Fruit fly (Drosophila melanogaster) whole organism, embryonic: ENCODE data around the gene TotZ.

Experiments used
- BEAF-32 ChIP-seq: fragments of 200-800 bp; sonication (Bioruptor generic); optimal IDR thresholded peaks from 3 replicates; lab custom pipeline; 2017; ENCODE audit warnings: missing biosample characterization, missing genetic modification characterization, mild to moderate bottlenecking, moderate library complexity, missing genetic modification reagents
- CG10321 ChIP-seq: fragments of 200-800 bp; sonication (Bioruptor generic); IDR thresholded peaks from 2 replicates; pipeline ENCODE4 v1.3.6; 2022; ENCODE audit warnings: missing biosample characterization, missing genetic modification characterization
- CG11093 ChIP-seq: fragments of 200-800 bp; sonication (Bioruptor generic); IDR thresholded peaks from 3 replicates; pipeline ENCODE4 v1.3.6; 2022; ENCODE audit warnings: missing biosample characterization, missing genetic modification characterization
- CG14667 ChIP-seq: fragments of 200-800 bp; sonication (Bioruptor generic); IDR thresholded peaks from 2 replicates; pipeline ENCODE4 v1.3.6; 2022; ENCODE audit warnings: missing biosample characterization, missing genetic modification characterization
- CG1603 ChIP-seq: fragments of 200-800 bp; sonication (Bioruptor generic); optimal IDR thresholded peaks from 2 replicates; lab custom pipeline; 2019; ENCODE audit warnings: missing biosample characterization, mild to moderate bottlenecking, missing genetic modification characterization, moderate library complexity
- CG17359 ChIP-seq: fragments of 200-800 bp; sonication (Bioruptor generic); optimal IDR thresholded peaks from 3 replicates; lab custom pipeline; 2018; ENCODE audit warnings: missing biosample characterization, mild to moderate bottlenecking, missing genetic modification characterization, moderate library complexity
- CG1792 ChIP-seq: fragments of 200-800 bp; sonication (Bioruptor generic); optimal IDR thresholded peaks from 2 replicates; lab custom pipeline; 2016; ENCODE audit warnings: missing biosample characterization, missing genetic modification characterization
- CG2202 ChIP-seq: fragments of 200-800 bp; sonication (Bioruptor generic); optimal IDR thresholded peaks from 2 replicates; lab custom pipeline; 2018; ENCODE audit warnings: missing biosample characterization, mild to moderate bottlenecking, missing genetic modification characterization
- CG30431 ChIP-seq: fragments of 200-800 bp; sonication (Bioruptor generic); optimal IDR thresholded peaks from 2 replicates; lab custom pipeline; 2017; ENCODE audit warnings: missing biosample characterization, missing genetic modification characterization
- CG31224 ChIP-seq: fragments of 200-800 bp; sonication (Bioruptor generic); IDR thresholded peaks from 2 replicates; pipeline ENCODE4 v1.3.6; 2022; ENCODE audit warnings: missing biosample characterization, missing genetic modification characterization
- CG3838 ChIP-seq: fragments of 200-800 bp; sonication (Bioruptor generic); optimal IDR thresholded peaks from 3 replicates; lab custom pipeline; 2016; ENCODE audit warnings: missing biosample characterization, missing genetic modification characterization
- CG4328 ChIP-seq: fragments of 200-800 bp; sonication (Bioruptor generic); optimal IDR thresholded peaks from 3 replicates; lab custom pipeline; 2017; ENCODE audit warnings: missing biosample characterization, missing genetic modification reagents, missing genetic modification characterization
- CG6272 ChIP-seq: fragments of 200-800 bp; sonication (Bioruptor generic); IDR thresholded peaks from 2 replicates; pipeline ENCODE4 v1.3.6; 2022; ENCODE audit warnings: missing biosample characterization, missing genetic modification characterization
- CG7928 ChIP-seq: fragments of 200-800 bp; sonication (Bioruptor generic); optimal IDR thresholded peaks from 2 replicates; lab custom pipeline; 2017; ENCODE audit warnings: missing biosample characterization, mild to moderate bottlenecking, missing genetic modification characterization
- CkIIα-i1 ChIP-seq: fragments of 200-800 bp; sonication (Bioruptor generic); IDR thresholded peaks from 2 replicates; pipeline ENCODE4 v1.3.6; 2022; ENCODE audit warnings: missing biosample characterization, missing genetic modification characterization
- Dip3 ChIP-seq: fragments of 200-800 bp; sonication (Bioruptor generic); optimal IDR thresholded peaks from 3 replicates; lab custom pipeline; 2016; ENCODE audit warnings: missing biosample characterization, missing genetic modification characterization
- Dref ChIP-seq: fragments of 200-800 bp; sonication (Bioruptor generic); IDR thresholded peaks from 2 replicates; pipeline ENCODE4 v1.3.6; 2022; ENCODE audit warnings: missing biosample characterization, missing genetic modification characterization
- ERR ChIP-seq: fragments of 200-800 bp; sonication (Bioruptor generic); optimal IDR thresholded peaks from 2 replicates; lab custom pipeline; 2016; ENCODE audit warnings: missing biosample characterization, missing genetic modification characterization
- Hsf ChIP-seq: fragments of 200-800 bp; sonication (Bioruptor generic); optimal IDR thresholded peaks from 3 replicates; lab custom pipeline; 2016; ENCODE audit warnings: missing biosample characterization, missing genetic modification characterization
- MESR4 ChIP-seq: fragments of 200-800 bp; sonication (Bioruptor generic); optimal IDR thresholded peaks from 2 replicates; lab custom pipeline; 2018; ENCODE audit warnings: missing biosample characterization, mild to moderate bottlenecking, missing genetic modification characterization, moderate library complexity
- NK7.1 ChIP-seq: fragments of 200-800 bp; sonication (Bioruptor generic); optimal IDR thresholded peaks from 3 replicates; lab custom pipeline; 2016; ENCODE audit warnings: missing biosample characterization, missing genetic modification characterization
- Oli ChIP-seq: fragments of 200-800 bp; sonication (Bioruptor generic); optimal IDR thresholded peaks from 2 replicates; lab custom pipeline; 2018; ENCODE audit warnings: missing biosample characterization, mild to moderate bottlenecking, missing genetic modification characterization, moderate library complexity
- Side ChIP-seq: fragments of 200-800 bp; sonication (Bioruptor generic); optimal IDR thresholded peaks from 2 replicates; lab custom pipeline; 2016; ENCODE audit warnings: missing biosample characterization, missing genetic modification characterization
- Sox100B ChIP-seq: fragments of 200-800 bp; sonication (Bioruptor generic); optimal IDR thresholded peaks from 3 replicates; lab custom pipeline; 2018; ENCODE audit warnings: missing biosample characterization, mild to moderate bottlenecking, missing genetic modification characterization
- Sry-δ ChIP-seq: fragments of 200-800 bp; sonication (Bioruptor generic); optimal IDR thresholded peaks from 2 replicates; lab custom pipeline; 2016; ENCODE audit warnings: missing biosample characterization, missing genetic modification characterization
- Trl ChIP-seq, 3 experiments: fragments of >200 bp in 2 of 3; fragments of 200-800 bp in 1 of 3; sonication (Bioruptor generic) in 1 of 3; optimal IDR thresholded peaks; 2 replicates in 1 of 3; 3 replicates in 2 of 3; lab custom pipeline; 2016 to 2017; ENCODE audit warnings: missing biosample characterization in 1 of 3, missing genetic modification characterization in 1 of 3
- ac ChIP-seq: fragments of 200-800 bp; sonication (Bioruptor generic); optimal IDR thresholded peaks from 3 replicates; lab custom pipeline; 2017; ENCODE audit warnings: missing biosample characterization, mild to moderate bottlenecking, missing genetic modification characterization
- ara ChIP-seq: fragments of 200-800 bp; sonication (Bioruptor generic); IDR thresholded peaks from 2 replicates; pipeline ENCODE4 v1.3.6; 2022; ENCODE audit warnings: missing biosample characterization, missing genetic modification characterization
- ash1 ChIP-seq: fragments of 200-800 bp; sonication (Bioruptor generic); optimal IDR thresholded peaks from 2 replicates; lab custom pipeline; 2018; ENCODE audit warnings: missing biosample characterization, mild to moderate bottlenecking, missing genetic modification characterization
- bab2 ChIP-seq: fragments of 200-800 bp; sonication (Bioruptor generic); optimal IDR thresholded peaks from 2 replicates; lab custom pipeline; 2016; ENCODE audit warnings: missing biosample characterization, missing genetic modification characterization
- bigmax ChIP-seq: fragments of 200-800 bp; sonication (Bioruptor generic); optimal IDR thresholded peaks from 2 replicates; lab custom pipeline; 2018; ENCODE audit warnings: missing biosample characterization, mild to moderate bottlenecking, missing genetic modification characterization
- dan ChIP-seq: fragments of 200-800 bp; sonication (Bioruptor generic); IDR thresholded peaks from 2 replicates; pipeline ENCODE4 v1.3.6; 2022; ENCODE audit warnings: missing biosample characterization, missing genetic modification characterization
- dysf ChIP-seq: fragments of 200-800 bp; sonication (Bioruptor generic); IDR thresholded peaks from 3 replicates; pipeline ENCODE4 v1.3.6; 2022; ENCODE audit warnings: missing biosample characterization, missing genetic modification characterization
- ftz-f1 ChIP-seq: fragments of 200-800 bp; sonication (Bioruptor generic); optimal IDR thresholded peaks from 2 replicates; lab custom pipeline; 2016; ENCODE audit warnings: missing biosample characterization, missing genetic modification characterization
- gcm ChIP-seq: fragments of 200-800 bp; sonication (Bioruptor generic); optimal IDR thresholded peaks from 2 replicates; lab custom pipeline; 2019; ENCODE audit warnings: missing biosample characterization, mild to moderate bottlenecking, missing genetic modification characterization, moderate library complexity
- gcm2 ChIP-seq: fragments of 200-800 bp; sonication (Bioruptor generic); optimal IDR thresholded peaks from 2 replicates; lab custom pipeline; 2016; ENCODE audit warnings: missing biosample characterization, missing genetic modification characterization
- grau ChIP-seq: fragments of 200-800 bp; optimal IDR thresholded peaks from 3 replicates; lab custom pipeline; 2019; ENCODE audit warnings: missing biosample characterization, mild to moderate bottlenecking, missing genetic modification characterization, moderate library complexity
- gsb ChIP-seq: fragments of 200-800 bp; sonication (Bioruptor generic); IDR thresholded peaks from 2 replicates; pipeline ENCODE4 v1.3.6; 2022; ENCODE audit warnings: missing biosample characterization, missing genetic modification characterization
- klu ChIP-seq: fragments of 200-800 bp; sonication (Bioruptor generic); IDR thresholded peaks from 2 replicates; pipeline ENCODE4 v1.3.6; 2022; ENCODE audit warnings: missing biosample characterization, missing genetic modification characterization
- kni ChIP-seq: fragments of 200-800 bp; sonication (Bioruptor generic); optimal IDR thresholded peaks from 3 replicates; lab custom pipeline; 2017; ENCODE audit warnings: mild to moderate bottlenecking, missing biosample characterization, missing genetic modification reagents, missing genetic modification characterization
- luna ChIP-seq: fragments of 200-800 bp; sonication (Bioruptor generic); optimal IDR thresholded peaks from 2 replicates; lab custom pipeline; 2016; ENCODE audit warnings: missing biosample characterization, missing genetic modification characterization
- pb ChIP-seq: fragments of 200-800 bp; sonication (Bioruptor generic); optimal IDR thresholded peaks from 3 replicates; lab custom pipeline; 2016; ENCODE audit warnings: missing biosample characterization, missing genetic modification characterization
- ro ChIP-seq: fragments of 200-800 bp; sonication (Bioruptor generic); IDR thresholded peaks from 2 replicates; pipeline ENCODE4 v1.3.6; 2022; ENCODE audit warnings: missing biosample characterization, missing genetic modification characterization
- sima ChIP-seq: fragments of 200-800 bp; sonication (Bioruptor generic); optimal IDR thresholded peaks from 2 replicates; lab custom pipeline; 2016; ENCODE audit warnings: missing biosample characterization, missing genetic modification characterization
- slou ChIP-seq: fragments of 200-800 bp; sonication (Bioruptor generic); optimal IDR thresholded peaks from 3 replicates; lab custom pipeline; 2016; ENCODE audit warnings: missing biosample characterization, missing genetic modification characterization
- so ChIP-seq: fragments of 200-800 bp; sonication (Bioruptor generic); IDR thresholded peaks from 3 replicates; pipeline ENCODE4 v1.3.6; 2022; ENCODE audit warnings: missing biosample characterization, missing genetic modification characterization
- tap ChIP-seq: fragments of 200-800 bp; optimal IDR thresholded peaks from 3 replicates; lab custom pipeline; 2019; ENCODE audit warnings: missing biosample characterization, mild to moderate bottlenecking, missing genetic modification characterization, moderate library complexity
- tin ChIP-seq: fragments of 200-800 bp; sonication (Bioruptor generic); optimal IDR thresholded peaks from 3 replicates; lab custom pipeline; 2016; ENCODE audit warnings: missing biosample characterization, missing genetic modification characterization
- unc-4 ChIP-seq: fragments of 200-800 bp; sonication (Bioruptor generic); IDR thresholded peaks from 2 replicates; pipeline ENCODE4 v1.3.6; 2022; ENCODE audit warnings: missing biosample characterization, missing genetic modification characterization; ENCODE audit not compliant: partially characterized antibody
- vnd ChIP-seq: fragments of 200-800 bp; sonication (Bioruptor generic); IDR thresholded peaks from 3 replicates; pipeline ENCODE4 v1.3.6; 2022; ENCODE audit warnings: missing biosample characterization, missing genetic modification characterization; ENCODE audit not compliant: partially characterized antibody
- wek ChIP-seq: fragments of 200-800 bp; sonication (Bioruptor generic); optimal IDR thresholded peaks from 3 replicates; lab custom pipeline; 2018; ENCODE audit warnings: missing biosample characterization, mild to moderate bottlenecking, missing genetic modification characterization, moderate library complexity

Gene TotZ

dm6 chr3R:20829416-20830131 lies 48.0 kb upstream of the TotZ start (continued):
- TF ChIP-seq CG7928 (GFP tag; lab: Kevin White, UChicago): no peak
- no peak for TF ChIP-seq Side
- TF ChIP-seq CG31224 (GFP tag; lab: Robert Waterston, UW): peak; percentile 36
- no peak for TF ChIP-seq CG4328
- no peak for TF ChIP-seq CG30431 (GFP tag; lab: Kevin White, UChicago)
- TF ChIP-seq slou (GFP tag; lab: Kevin White, UChicago): no peak
- no peak for TF ChIP-seq gsb (GFP tag; lab: Robert Waterston, UW)
- no peak for TF ChIP-seq vnd
- peak; percentile 22; the same call in 2 of the 3 replicates for TF ChIP-seq dysf
- TF ChIP-seq CG14667 (GFP tag; lab: Robert Waterston, UW): no peak
- TF ChIP-seq MESR4 (GFP tag; lab: Kevin White, UChicago): no peak
- no peak for TF ChIP-seq CG11093 (GFP tag; lab: Robert Waterston, UW)
- no peak for TF ChIP-seq sima
- peak; percentile 52 for TF ChIP-seq Sox100B (GFP tag; lab: Kevin White, UChicago)
- TF ChIP-seq CG3838: no peak
- no peak for TF ChIP-seq bab2 (GFP tag; lab: Kevin White, UChicago)
- TF ChIP-seq so (GFP tag; lab: Robert Waterston, UW): peak; percentile 41; the same call in 1 of the 3 replicates
- TF ChIP-seq CG6272 (GFP tag; lab: Robert Waterston, UW): peak; percentile 25; the same call in 1 of the 2 replicates
- no peak for TF ChIP-seq CG2202 (tag; lab: Kevin White, UChicago)
- no peak for TF ChIP-seq Hsf (GFP tag; lab: Kevin White, UChicago)
- TF ChIP-seq luna (GFP tag; lab: Kevin White, UChicago): no peak
- TF ChIP-seq grau (tag; lab: Kevin White, UChicago): peak; percentile 28
- no peak for TF ChIP-seq Dref (GFP tag; lab: Robert Waterston, UW)
- peak; percentile 13 for TF ChIP-seq CG1603
- TF ChIP-seq ERR (GFP tag; lab: Kevin White, UChicago): no peak
- no peak for TF ChIP-seq BEAF-32
- TF ChIP-seq unc-4 (GFP tag; lab: Robert Waterston, UW): no peak
- TF ChIP-seq bigmax (GFP tag; lab: Kevin White, UChicago): peak; percentile 47
- peak; percentile 82 for TF ChIP-seq kni
- TF ChIP-seq CkIIα-i1 (GFP tag; lab: Robert Waterston, UW): no peak
- TF ChIP-seq tin (GFP tag; lab: Kevin White, UChicago): no peak
- TF ChIP-seq CG1792 (GFP tag; lab: Kevin White, UChicago): no peak
- peak; percentile 51 for TF ChIP-seq Oli (tag; lab: Kevin White, UChicago)
- no peak for TF ChIP-seq gcm2 (GFP tag; lab: Kevin White, UChicago)
- no peak for TF ChIP-seq ac (GFP tag; lab: Kevin White, UChicago)
- peak; percentile 80 for TF ChIP-seq ftz-f1 (GFP tag; lab: Kevin White, UChicago)
- peak; percentile 41 to 47 for TF ChIP-seq Trl (optimal IDR thresholded peaks at IDR 0.05; lab: Kevin White, UChicago)
- TF ChIP-seq Trl (GFP tag; optimal IDR thresholded peaks at IDR 0.05; lab: Kevin White, UChicago): no peak
- no peak for TF ChIP-seq pb
- no peak for TF ChIP-seq NK7.1 (GFP tag; lab: Kevin White, UChicago)
- peak; percentile 39; the same call in 1 of the 2 replicates for TF ChIP-seq CG10321 (GFP tag; lab: Robert Waterston, UW)
- TF ChIP-seq dan: no peak
- TF ChIP-seq tap (tag; lab: Kevin White, UChicago): no peak
- no peak for TF ChIP-seq wek (GFP tag; lab: Kevin White, UChicago)
- no peak for TF ChIP-seq Sry-δ
- TF ChIP-seq ash1 (GFP tag; lab: Kevin White, UChicago): no peak
- no peak for TF ChIP-seq CG17359 (tag; lab: Kevin White, UChicago)
- no peak for TF ChIP-seq ara (GFP tag; lab: Robert Waterston, UW)
- TF ChIP-seq klu (GFP tag; lab: Robert Waterston, UW): no peak
- no peak for TF ChIP-seq ro (GFP tag; lab: Robert Waterston, UW)
- no peak for TF ChIP-seq gcm
- no peak for TF ChIP-seq Dip3 (GFP tag; lab: Kevin White, UChicago)
